Fruit fly (Drosophila melanogaster) whole organism, wandering third instar larva: Measurements from ENCODE around the gene CG11248.

Source experiments
- Abd-B ChIP-seq: fragments of >200 bp; optimal IDR thresholded peaks from 2 replicates; lab custom pipeline; 2017; ENCODE audit warnings: missing biosample characterization, missing genetic modification characterization
- Dif ChIP-seq: fragments of 200-275, 200-300 bp; sonication (Bioruptor generic); optimal IDR thresholded peaks from 2 replicates; lab custom pipeline; 2018; ENCODE audit warnings: missing biosample characterization, missing genetic modification characterization; ENCODE audit not compliant: partially characterized antibody
- HLH106 ChIP-seq: fragments of 200-800 bp; optimal IDR thresholded peaks from 3 replicates; lab custom pipeline; 2019; ENCODE audit warnings: missing biosample characterization, mild to moderate bottlenecking, missing genetic modification characterization, moderate library complexity
- N ChIP-seq: fragments of >200 bp; optimal IDR thresholded peaks from 2 replicates; lab custom pipeline; 2018; ENCODE audit warnings: missing biosample characterization, missing external identifiers, missing genetic modification characterization
- br ChIP-seq: fragments of 200-800 bp; sonication (Bioruptor generic); optimal IDR thresholded peaks from 2 replicates; lab custom pipeline; 2016; ENCODE audit warnings: missing biosample characterization, missing genetic modification characterization
- dl ChIP-seq, 2 experiments: fragments of 175-275, 200-275 bp in 1 of 2; fragments of 200-275 bp in 1 of 2; sonication (Bioruptor generic); optimal IDR thresholded peaks; lab custom pipeline; 2018; ENCODE audit warnings: mild to moderate bottlenecking in 2 of 2, missing biosample characterization in 2 of 2, missing genetic modification characterization in 2 of 2, moderate library complexity in 2 of 2; ENCODE audit not compliant: partially characterized antibody in 2 of 2, insufficient read depth in 1 of 2
- dsf ChIP-seq: sonication (Bioruptor generic); optimal IDR thresholded peaks from 2 replicates; lab custom pipeline; 2016; ENCODE audit warnings: missing biosample characterization, missing genetic modification characterization, borderline replicate concordance
- pan ChIP-seq: fragments of >200 bp; optimal IDR thresholded peaks from 2 replicates; lab custom pipeline; 2017
- tai ChIP-seq: sonication (Bioruptor generic); optimal IDR thresholded peaks from 2 replicates; lab custom pipeline; 2016; ENCODE audit warnings: missing biosample characterization, missing genetic modification characterization
- woc ChIP-seq: sonication (Bioruptor generic); optimal IDR thresholded peaks from 2 replicates; lab custom pipeline; 2016; ENCODE audit warnings: missing biosample characterization, mild to moderate bottlenecking, missing genetic modification characterization

- TF ChIP-seq N (GFP tag; lab: Kevin White, UChicago) (no peak), tai (GFP tag; lab: Kevin White, UChicago) (no peak), HLH106 (tag; lab: Kevin White, UChicago) (no peak), pan (lab: Kevin White, UChicago) (no peak), Dif (GFP tag; lab: Kevin White, UChicago) (no peak), Abd-B (GFP tag; lab: Kevin White, UChicago) (no peak), dl (GFP tag; optimal IDR thresholded peaks at IDR 0.05; lab: Kevin White, UChicago; ENCODE audit: insufficient read depth in 1 of 2, partially characterized antibody in 2 of 2) (no peak), dsf (GFP tag; lab: Kevin White, UChicago) (no peak), woc (GFP tag; lab: Kevin White, UChicago) (no peak), br (GFP tag; lab: Kevin White, UChicago) (no peak)
Observed at dm6 chr3L:21694647-21695046, 14.8 kb downstream of the CG11248 start.
